Fruit fly (Drosophila melanogaster) whole organism, pupa: Measurements from ENCODE around the gene nAChRalpha7.

Experiments
- CG14655 ChIP-seq: fragments of 200-800 bp; sonication (Bioruptor generic); optimal IDR thresholded peaks from 3 replicates; lab custom pipeline; 2017; ENCODE audit warnings: mild to moderate bottlenecking, missing biosample characterization, missing genetic modification reagents, missing genetic modification characterization
- CG9948 ChIP-seq: fragments of 200-800 bp; sonication (Bioruptor generic); optimal IDR thresholded peaks from 2 replicates; lab custom pipeline; 2018; ENCODE audit warnings: missing biosample characterization, mild to moderate bottlenecking, missing genetic modification characterization, moderate library complexity
- Snoo ChIP-seq: fragments of 200-800 bp; sonication (Bioruptor generic); optimal IDR thresholded peaks from 3 replicates; lab custom pipeline; 2017; ENCODE audit warnings: missing biosample characterization, mild to moderate bottlenecking, missing genetic modification characterization, inconsistent platforms

- no peak for TF ChIP-seq CG9948 (tag; lab: Kevin White, UChicago)
- no peak for TF ChIP-seq CG14655 (GFP tag; lab: Kevin White, UChicago)
- no peak for TF ChIP-seq Snoo (tag; lab: Kevin White, UChicago)
Measured at dm6 chrX:19280685-19281084, 67.6 kb downstream of the nAChRalpha7 start.
